Worm (Caenorhabditis elegans) whole organism, L4/young adult: ENCODE results near the gene C18D11.1.

ENCODE experiments used
- W03F9.2 ChIP-seq: fragments of 150-350 bp; optimal IDR thresholded peaks from 2 replicates; lab custom pipeline; 2014; ENCODE audit warnings: missing biosample characterization, missing genetic modification characterization
- dao-5 ChIP-seq: sonication (generic microtip); optimal IDR thresholded peaks from 2 replicates; lab custom pipeline; 2016; ENCODE audit warnings: missing genotype, missing genetic modification characterization, moderate library complexity, missing compliant biosample characterization
- him-1 ChIP-seq: sonication (generic microtip); optimal IDR thresholded peaks from 2 replicates; lab custom pipeline; 2016; ENCODE audit warnings: missing genotype, missing genetic modification reagents, missing genetic modification characterization, missing compliant biosample characterization

C18D11.1 gene

ce11 chrIII:11807418-11807817 lies 9.0 kb upstream of the C18D11.1 start, which contains the start of gene C18D11.10:
TSS of gene C18D11.10 (plus strand) at chrIII:11807718.
- TF ChIP-seq W03F9.2 (tag; lab: Kevin White, UChicago) (no peak), him-1 (tag; lab: Kevin White, UChicago) (no peak), dao-5 (no peak)

DNA sequence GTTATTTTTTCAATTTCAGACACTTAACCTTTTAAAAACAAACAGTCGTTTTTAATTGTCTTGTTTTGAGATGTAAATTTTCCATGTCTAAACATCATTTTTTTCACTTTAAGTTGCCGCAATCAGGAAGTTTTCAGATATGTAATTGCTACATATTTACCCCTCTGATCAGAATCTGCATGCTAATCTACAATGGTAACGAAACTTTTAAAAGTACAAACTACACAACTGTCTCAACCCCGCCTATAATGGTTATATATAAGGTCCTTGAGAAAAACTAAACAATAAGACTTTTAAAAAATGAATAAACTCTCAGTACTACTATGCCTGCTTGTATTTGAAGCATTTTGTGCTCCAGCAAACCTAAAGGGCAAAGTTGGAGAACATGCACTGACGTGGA lies 7.6 kb upstream of the C18D11.1 start, which contains the start of gene C18D11.9:
C18D11.9 (plus strand) TSS at position 301 of the 400 bp plus-strand sequence.
- TF ChIP-seq W03F9.2 (tag; lab: Kevin White, UChicago) (no peak), dao-5 (no peak), him-1 (tag; lab: Kevin White, UChicago) (no peak)

DNA sequence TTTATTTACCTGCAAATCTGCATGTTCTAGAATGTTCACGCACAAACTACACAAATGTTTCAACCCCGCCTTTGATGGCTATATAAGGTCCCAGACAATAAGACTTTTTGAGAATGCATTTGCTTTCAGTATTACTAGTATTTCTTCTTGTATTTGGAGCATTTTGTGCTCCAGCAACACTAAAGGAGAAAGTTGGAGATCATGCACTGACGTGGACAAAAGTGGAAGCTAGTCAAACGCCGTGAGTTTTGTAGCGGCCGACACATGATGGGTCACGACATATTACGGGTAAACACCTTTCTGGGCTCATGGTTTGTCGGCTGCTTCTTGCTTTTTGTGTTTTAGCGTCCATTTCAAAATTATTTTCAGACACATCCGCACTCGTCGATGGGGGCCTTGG lies 5.9 kb upstream of the C18D11.1 start, which contains the start of gene C18D11.6:
C18D11.6 (plus strand) TSS at position 110 of the 400 bp plus-strand sequence.
- TF ChIP-seq him-1 (tag; lab: Kevin White, UChicago): no peak
- no peak for TF ChIP-seq dao-5
- no peak for TF ChIP-seq W03F9.2 (tag; lab: Kevin White, UChicago)

ce11 chrIII:11811839-11812238 lies 4.5 kb upstream of the C18D11.1 start:
- no peak for TF ChIP-seq him-1 (tag; lab: Kevin White, UChicago)
- no peak for TF ChIP-seq W03F9.2 (tag; lab: Kevin White, UChicago)
- TF ChIP-seq dao-5: no peak

- TF ChIP-seq W03F9.2 (tag; lab: Kevin White, UChicago) (no peak), dao-5 (no peak), him-1 (tag; lab: Kevin White, UChicago) (no peak)
These were observed 1.7 kb upstream of the C18D11.1 start for ce11 chrIII:11814653-11815052.

DNA sequence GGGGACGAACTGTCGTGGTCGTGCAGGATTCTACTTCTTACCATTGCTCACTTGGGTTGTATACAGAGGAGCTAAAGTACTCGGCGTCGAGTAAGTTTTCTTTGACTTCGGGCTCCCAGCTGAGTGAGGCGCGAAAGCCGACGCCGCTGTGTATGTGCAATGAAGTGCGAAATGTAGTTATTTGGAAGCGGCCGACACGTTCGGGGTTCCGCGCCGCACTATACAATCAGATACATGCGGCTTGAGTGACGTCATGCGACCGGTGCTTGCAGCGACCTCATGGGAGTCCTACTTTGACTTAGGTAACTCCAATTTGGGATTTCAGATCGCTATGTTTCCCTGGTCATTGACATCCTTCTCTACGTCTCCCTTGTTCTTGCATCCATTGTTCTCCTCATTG lies 1.5 kb downstream of the C18D11.1 start:
- TF ChIP-seq dao-5: no peak
- TF ChIP-seq him-1 (tag; lab: Kevin White, UChicago): no peak

DNA sequence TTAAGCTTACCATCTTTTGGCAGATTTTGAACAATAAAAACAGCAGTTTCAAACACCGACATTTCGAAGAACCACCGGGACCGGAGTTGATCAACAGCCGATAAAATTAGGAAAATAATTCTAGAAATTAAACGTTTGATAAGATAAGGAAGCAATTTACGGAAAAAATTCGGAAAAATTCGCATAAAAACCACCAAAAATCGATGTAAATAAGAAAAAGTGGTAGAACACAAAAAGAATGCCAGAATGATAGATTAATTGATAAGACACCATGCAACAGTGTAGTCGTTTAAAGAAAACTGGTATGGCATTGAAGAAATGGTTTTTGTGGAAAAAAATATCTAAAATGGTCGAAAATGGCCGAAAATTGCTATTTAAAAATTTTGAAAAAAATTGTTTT lies 6.0 kb downstream of the C18D11.1 start, which contains the start of gene maa-1:
maa-1 (minus strand) TSS at position 120 of the 400 bp plus-strand sequence.
- TF ChIP-seq dao-5: no peak
- TF ChIP-seq him-1 (tag; lab: Kevin White, UChicago): no peak
- no peak for TF ChIP-seq W03F9.2 (tag; lab: Kevin White, UChicago)

DNA sequence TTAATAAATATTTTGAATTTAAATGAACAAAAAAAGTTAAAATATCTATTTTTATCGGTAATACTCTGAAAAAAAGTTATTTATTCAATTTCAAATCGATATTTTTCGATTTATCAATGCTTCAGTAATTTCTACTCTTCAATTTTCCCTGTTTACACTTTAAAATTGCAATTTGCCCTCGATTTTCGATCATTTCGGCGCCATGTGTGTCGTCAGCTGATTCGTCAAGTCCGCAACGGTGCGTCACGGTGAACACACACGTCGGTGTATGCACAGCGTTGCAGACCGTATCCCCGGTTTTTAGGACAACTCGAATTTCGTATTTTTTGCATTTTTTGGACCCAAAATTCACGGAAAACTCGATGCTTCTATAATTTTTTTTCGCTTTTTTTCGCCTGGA lies 6.9 kb downstream of the C18D11.1 start, which contains the start of gene C18D11.3:
C18D11.3 (plus strand) TSS at position 189 of the 400 bp plus-strand sequence.
- peak; percentile 79 for TF ChIP-seq W03F9.2 (tag; lab: Kevin White, UChicago)
- TF ChIP-seq him-1 (tag; lab: Kevin White, UChicago): peak; percentile 35
- no peak for TF ChIP-seq dao-5

DNA sequence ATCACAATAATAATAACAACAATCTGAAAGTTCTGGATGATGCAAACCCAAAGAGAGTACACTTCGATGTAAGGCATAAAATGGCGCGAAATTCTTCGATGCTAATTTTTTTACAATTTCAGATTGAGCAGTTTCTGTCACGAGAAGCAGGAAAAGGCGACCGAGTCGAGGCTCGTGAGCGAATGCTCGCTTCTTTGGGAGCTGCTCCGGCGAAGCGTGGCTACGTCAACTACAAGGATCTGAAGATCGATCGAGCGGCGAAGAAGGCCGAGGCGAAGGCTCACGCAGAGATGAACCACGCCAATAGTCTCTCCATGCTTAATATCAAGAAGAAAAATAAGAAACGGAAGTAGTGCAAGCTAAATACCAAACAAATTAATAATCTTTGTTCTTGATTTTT lies 7.7 kb downstream of the C18D11.1 start:
- TF ChIP-seq him-1 (tag; lab: Kevin White, UChicago) (no peak), dao-5 (no peak), W03F9.2 (tag; lab: Kevin White, UChicago) (no peak)

- TF ChIP-seq him-1 (tag; lab: Kevin White, UChicago): no peak
- no peak for TF ChIP-seq W03F9.2 (tag; lab: Kevin White, UChicago)
- TF ChIP-seq dao-5: no peak
These were observed 8.2 kb downstream of the C18D11.1 start for ce11 chrIII:11824580-11824979.

ce11 chrIII:11825654-11826053 lies 9.3 kb downstream of the C18D11.1 start:
- TF ChIP-seq dao-5: no peak
- TF ChIP-seq W03F9.2 (tag; lab: Kevin White, UChicago): peak; percentile 19

DNA sequence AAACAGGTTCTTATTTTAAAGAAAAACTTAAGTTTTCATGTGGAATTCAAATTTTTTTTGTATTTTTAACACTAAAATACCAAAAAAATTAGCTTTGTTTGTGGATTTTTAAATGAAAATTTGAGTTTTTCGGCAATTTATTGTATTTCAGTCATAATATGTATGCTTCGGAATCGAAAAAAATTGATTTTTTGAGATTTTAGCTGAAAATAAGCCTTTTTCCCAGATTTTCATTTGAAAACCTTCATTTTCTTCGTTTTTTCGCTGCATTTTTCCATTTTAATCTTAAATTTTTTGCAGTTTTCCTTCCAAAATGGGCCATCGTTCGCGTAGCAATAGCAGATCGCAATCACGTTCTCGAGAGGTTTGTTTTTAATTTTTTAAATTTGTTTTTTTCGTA lies 9.7 kb downstream of the C18D11.1 start, which contains the start of gene rsp-8:
rsp-8 (plus strand) TSS at position 301 of the 400 bp plus-strand sequence.
- no peak for TF ChIP-seq dao-5
- no peak for TF ChIP-seq him-1 (tag; lab: Kevin White, UChicago)
- no peak for TF ChIP-seq W03F9.2 (tag; lab: Kevin White, UChicago)

- TF ChIP-seq him-1 (tag; lab: Kevin White, UChicago) (no peak), dao-5 (no peak), W03F9.2 (tag; lab: Kevin White, UChicago) (no peak)
These were observed 12.7 kb downstream of the C18D11.1 start for ce11 chrIII:11829062-11829461.

DNA sequence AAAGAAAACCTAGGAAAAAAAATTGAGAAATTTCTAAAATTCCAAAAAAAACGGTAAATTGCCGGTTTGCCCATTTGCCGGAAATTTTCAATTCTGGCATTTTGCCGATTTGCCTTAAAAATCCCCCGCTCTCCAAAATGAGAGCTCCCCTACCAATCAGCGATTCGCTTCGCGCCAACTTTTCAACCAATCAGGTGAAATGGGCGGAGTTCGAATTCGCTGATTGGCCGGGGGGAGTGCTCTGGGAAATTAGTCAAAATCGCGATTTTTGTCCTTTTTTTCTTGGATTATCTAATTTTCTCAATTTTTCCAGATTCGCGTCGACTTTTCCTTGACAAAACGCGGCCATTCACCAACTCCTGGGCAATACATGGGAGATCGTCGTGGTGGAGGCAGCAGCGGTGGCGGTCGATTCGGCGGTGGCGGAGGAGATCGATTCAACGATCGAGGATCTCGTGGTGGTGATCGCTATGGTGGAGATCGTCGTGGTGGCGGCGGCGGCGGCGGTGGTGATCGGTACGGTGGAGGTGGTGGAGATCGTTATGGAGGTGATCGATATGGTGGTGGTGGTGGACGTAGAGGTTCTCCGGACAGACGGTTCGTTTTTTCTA lies 13.3 kb downstream of the C18D11.1 start:
- TF ChIP-seq dao-5: no peak
- TF ChIP-seq W03F9.2 (tag; lab: Kevin White, UChicago): no peak
- TF ChIP-seq him-1 (tag; lab: Kevin White, UChicago): no peak
